Worm (Caenorhabditis elegans): ENCODE results near the gene F10C2.5.
A peak's percentile ranks its signal among the peaks of the same experiment; 100 is the strongest.
"Not testable (repeated sequence)": the region's sequence is repeated elsewhere in the genome, so short reads cannot be mapped to it uniquely, and the experiment has no call there.

Gene F10C2.5

ce11 chrV:12020026-12020425 is 25.2 kb upstream of the F10C2.5 start, which contains the start of gene F10C2.3:
F10C2.3 (plus strand) TSS chrV:12020326.
- not testable (repeated sequence) for TF ChIP-seq hlh-1 (tag; optimal IDR thresholded peaks at IDR 0.05); zip-8 (tag; optimal IDR thresholded peaks at IDR 0.05); lin-32 (GFP tag; optimal IDR thresholded peaks at IDR 0.05)

DNA sequence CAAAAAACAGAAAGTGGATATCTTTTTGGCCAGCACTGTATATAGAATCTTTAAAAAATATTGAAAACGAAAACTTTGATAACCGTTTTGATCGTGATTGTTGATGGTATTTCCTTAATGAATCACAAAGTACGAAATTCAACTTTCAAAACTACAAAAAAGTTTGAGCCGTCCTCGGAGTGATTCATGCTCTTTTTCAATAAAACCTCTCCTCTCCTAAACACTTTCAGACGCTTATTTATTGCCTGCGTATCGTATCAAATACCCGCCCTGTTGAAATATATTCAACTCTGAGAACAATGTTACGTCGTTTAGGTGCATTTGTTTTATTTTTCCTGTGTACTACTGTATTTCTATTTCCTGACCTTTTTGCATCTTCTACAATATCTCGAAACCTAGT is 24.3 kb upstream of the F10C2.5 start:
- no peak for TF ChIP-seq mab-5 (tag; optimal IDR thresholded peaks at IDR 0.05)
- no peak for TF ChIP-seq snpc-4 (tag; optimal IDR thresholded peaks at IDR 0.05)
- TF ChIP-seq cnd-1 (tag; optimal IDR thresholded peaks at IDR 0.05) = no peak
- TF ChIP-seq unc-39 (tag; optimal IDR thresholded peaks at IDR 0.05) = no peak
- no peak for TF ChIP-seq hlh-1 (tag; optimal IDR thresholded peaks at IDR 0.05)
- no peak for TF ChIP-seq nhr-2 (tag; optimal IDR thresholded peaks at IDR 0.05)
- no peak for TF ChIP-seq lin-13 (tag; optimal IDR thresholded peaks at IDR 0.05)
- no peak for TF ChIP-seq nhr-28 (tag; optimal IDR thresholded peaks at IDR 0.05)
- no peak for TF ChIP-seq ztf-11 (tag; optimal IDR thresholded peaks at IDR 0.05)
- TF ChIP-seq bed-3 (GFP tag; optimal IDR thresholded peaks at IDR 0.05) = no peak
- no peak for TF ChIP-seq nhr-12 (tag; optimal IDR thresholded peaks at IDR 0.05)
- TF ChIP-seq mep-1 (tag; optimal IDR thresholded peaks at IDR 0.05) = no peak

- peak; percentile 63 for TF ChIP-seq sptf-1 (tag; optimal IDR thresholded peaks at IDR 0.05)
- TF ChIP-seq snpc-4 (tag; optimal IDR thresholded peaks at IDR 0.05) = no peak
- no peak for TF ChIP-seq mep-1 (tag; optimal IDR thresholded peaks at IDR 0.05)
- no peak for TF ChIP-seq nhr-12 (tag; optimal IDR thresholded peaks at IDR 0.05)
- TF ChIP-seq lin-13 (tag; optimal IDR thresholded peaks at IDR 0.05) = no peak
- TF ChIP-seq ceh-39 (tag; optimal IDR thresholded peaks at IDR 0.05) = no peak
- TF ChIP-seq sem-2 (GFP tag; optimal IDR thresholded peaks at IDR 0.05) = no peak
- TF ChIP-seq unc-120 (tag; optimal IDR thresholded peaks at IDR 0.05; ENCODE audit: poor library complexity, severe bottlenecking) = no peak
- TF ChIP-seq hlh-1 (tag; optimal IDR thresholded peaks at IDR 0.05) = no peak
- TF ChIP-seq elt-1 (tag; optimal IDR thresholded peaks at IDR 0.05; ENCODE audit: borderline replicate concordance, insufficient read depth) = no peak
- TF ChIP-seq lin-32 (GFP tag; optimal IDR thresholded peaks at IDR 0.05) = no peak
- TF ChIP-seq ztf-11 (tag; optimal IDR thresholded peaks at IDR 0.05) = no peak
- TF ChIP-seq drap-1 (GFP tag; optimal IDR thresholded peaks at IDR 0.05) = no peak
- TF ChIP-seq zip-8 (tag; optimal IDR thresholded peaks at IDR 0.05) = no peak
- peak; percentile 10 for TF ChIP-seq mls-2 (tag; optimal IDR thresholded peaks at IDR 0.05)
- no peak for TF ChIP-seq mab-5 (tag; optimal IDR thresholded peaks at IDR 0.05)
- no peak for TF ChIP-seq pha-4 (tag; optimal IDR thresholded peaks at IDR 0.05)
- TF ChIP-seq flh-1 (GFP tag; optimal IDR thresholded peaks at IDR 0.05) = no peak
- TF ChIP-seq bed-3 (GFP tag; optimal IDR thresholded peaks at IDR 0.05) = no peak
- no peak for TF ChIP-seq ham-2 (GFP tag; optimal IDR thresholded peaks at IDR 0.05)
- TF ChIP-seq ces-1 (GFP tag; optimal IDR thresholded peaks at IDR 0.05) = peak; percentile 38
Measured at ce11 chrV:12024273-12024672, 21.0 kb upstream of the F10C2.5 start.

- TF ChIP-seq M03D4.4 (tag; optimal IDR thresholded peaks at IDR 0.05) (no peak), zip-8 (tag; optimal IDR thresholded peaks at IDR 0.05) (no peak), unc-120 (tag; optimal IDR thresholded peaks at IDR 0.05; ENCODE audit: poor library complexity, severe bottlenecking) (peak; percentile 19), ces-1 (GFP tag; optimal IDR thresholded peaks at IDR 0.05) (peak; percentile 93)
Measured at ce11 chrV:12025683-12026082, 19.5 kb upstream of the F10C2.5 start.

DNA sequence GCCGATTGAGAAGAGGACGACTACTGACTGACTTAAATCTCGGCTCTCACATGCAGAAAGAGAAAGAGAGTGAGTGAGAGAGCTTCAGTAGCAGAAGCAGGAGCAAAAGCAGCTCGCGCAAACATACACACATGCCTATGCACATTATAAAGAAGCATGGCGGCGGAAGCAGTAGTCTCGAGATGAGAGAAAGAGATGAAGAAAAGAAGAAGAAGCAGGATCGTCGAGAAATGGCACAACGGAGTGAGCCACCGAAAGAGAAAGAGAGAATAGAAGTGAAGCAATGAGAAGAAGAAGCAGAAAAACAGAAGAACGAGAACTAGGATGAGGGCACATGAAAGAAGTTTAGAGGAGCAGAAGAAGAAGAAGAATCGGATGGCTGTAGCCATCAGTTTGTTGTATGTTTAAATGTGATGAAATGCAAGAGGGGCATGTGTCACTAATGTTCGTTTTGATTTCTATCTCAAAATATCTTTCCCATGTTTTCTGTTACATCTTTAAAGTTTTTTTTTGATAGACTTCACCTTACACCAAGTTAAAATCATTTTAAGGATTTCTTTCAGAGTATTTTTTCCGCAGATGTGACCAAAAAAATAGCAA is 18.3 kb upstream of the F10C2.5 start:
- TF ChIP-seq hlh-1 (tag; optimal IDR thresholded peaks at IDR 0.05) (peak; percentile 17), sem-2 (GFP tag; optimal IDR thresholded peaks at IDR 0.05) (no peak), ces-1 (GFP tag; optimal IDR thresholded peaks at IDR 0.05) (peak; percentile 65), tbx-8 (GFP tag; optimal IDR thresholded peaks at IDR 0.05) (no peak), unc-120 (tag; optimal IDR thresholded peaks at IDR 0.05; ENCODE audit: poor library complexity, severe bottlenecking) (peak; percentile 81), lin-13 (tag; optimal IDR thresholded peaks at IDR 0.05) (peak; percentile 4), ceh-39 (tag; optimal IDR thresholded peaks at IDR 0.05) (no peak), unc-62 (GFP tag; optimal IDR thresholded peaks at IDR 0.05) (peak; percentile 66), cnd-1 (tag; optimal IDR thresholded peaks at IDR 0.05) (no peak), mep-1 (tag; optimal IDR thresholded peaks at IDR 0.05) (no peak)

ce11 chrV:12028151-12028550 is 17.1 kb upstream of the F10C2.5 start:
- TF ChIP-seq elt-3 (tag; optimal IDR thresholded peaks at IDR 0.05) = no peak
- no peak for TF ChIP-seq unc-39 (tag; optimal IDR thresholded peaks at IDR 0.05)
- TF ChIP-seq cnd-1 (tag; optimal IDR thresholded peaks at IDR 0.05) = no peak
- no peak for TF ChIP-seq nhr-2 (tag; optimal IDR thresholded peaks at IDR 0.05)
- TF ChIP-seq flh-1 (GFP tag; optimal IDR thresholded peaks at IDR 0.05) = no peak
- TF ChIP-seq hlh-1 (tag; optimal IDR thresholded peaks at IDR 0.05) = no peak
- no peak for TF ChIP-seq nhr-12 (tag; optimal IDR thresholded peaks at IDR 0.05)
- TF ChIP-seq unc-62 (GFP tag; optimal IDR thresholded peaks at IDR 0.05) = no peak
- no peak for TF ChIP-seq ceh-39 (tag; optimal IDR thresholded peaks at IDR 0.05)
- no peak for TF ChIP-seq lin-13 (tag; optimal IDR thresholded peaks at IDR 0.05)
- no peak for TF ChIP-seq zip-8 (tag; optimal IDR thresholded peaks at IDR 0.05)
- TF ChIP-seq ceh-83 (GFP tag; optimal IDR thresholded peaks at IDR 0.05) = no peak
- TF ChIP-seq nhr-76 (tag; optimal IDR thresholded peaks at IDR 0.05) = no peak
- no peak for TF ChIP-seq mep-1 (tag; optimal IDR thresholded peaks at IDR 0.05)
- TF ChIP-seq mab-5 (tag; optimal IDR thresholded peaks at IDR 0.05) = no peak

Data from whole organism, mixed stage, embryonic.